Fruit fly (Drosophila melanogaster) whole organism, embryonic: ENCODE results near the gene orb.
A peak's percentile ranks its signal among the peaks of the same experiment; 100 is the strongest.

Experiments
- CG10274 ChIP-seq: fragments of 200-800 bp; sonication (Bioruptor generic); optimal IDR thresholded peaks from 3 replicates; lab custom pipeline; 2017; ENCODE audit warnings: missing biosample characterization, mild to moderate bottlenecking, missing genetic modification characterization
- CG11456 ChIP-seq: fragments of 200-800 bp; sonication (Bioruptor generic); IDR thresholded peaks from 3 replicates; pipeline ENCODE4 v1.3.6; 2022; ENCODE audit warnings: missing biosample characterization, missing genetic modification characterization
- CG15269 ChIP-seq: fragments of 200-800 bp; sonication (Bioruptor generic); optimal IDR thresholded peaks from 2 replicates; lab custom pipeline; 2018; ENCODE audit warnings: missing biosample characterization, mild to moderate bottlenecking, missing genetic modification characterization, moderate library complexity
- CG15479 ChIP-seq: fragments of 200-800 bp; sonication (Bioruptor generic); optimal IDR thresholded peaks from 3 replicates; lab custom pipeline; 2019; ENCODE audit warnings: missing biosample characterization, mild to moderate bottlenecking, missing genetic modification characterization, moderate library complexity
- CG15514 ChIP-seq: fragments of 200-800 bp; sonication (Bioruptor generic); optimal IDR thresholded peaks from 3 replicates; lab custom pipeline; 2017; ENCODE audit warnings: missing biosample characterization, missing genetic modification characterization, mild to moderate bottlenecking, moderate library complexity, missing genetic modification reagents
- CG1603 ChIP-seq: fragments of 200-800 bp; sonication (Bioruptor generic); optimal IDR thresholded peaks from 2 replicates; lab custom pipeline; 2019; ENCODE audit warnings: missing biosample characterization, mild to moderate bottlenecking, missing genetic modification characterization, moderate library complexity
- CG2129 ChIP-seq: fragments of 200-800 bp; sonication (Bioruptor generic); IDR thresholded peaks from 2 replicates; pipeline ENCODE4 v1.3.6; 2022; ENCODE audit warnings: missing biosample characterization, missing genetic modification characterization; ENCODE audit not compliant: partially characterized antibody
- CG2678 ChIP-seq: fragments of 200-800 bp; sonication (Bioruptor generic); optimal IDR thresholded peaks from 3 replicates; lab custom pipeline; 2019; ENCODE audit warnings: missing biosample characterization, mild to moderate bottlenecking, missing genetic modification characterization, moderate library complexity
- CG2712 ChIP-seq: fragments of 200-800 bp; optimal IDR thresholded peaks from 3 replicates; lab custom pipeline; 2019; ENCODE audit warnings: missing biosample characterization, mild to moderate bottlenecking, missing genetic modification characterization, moderate library complexity
- CG30403 ChIP-seq: fragments of 200-800 bp; sonication (Bioruptor generic); optimal IDR thresholded peaks from 3 replicates; lab custom pipeline; 2016; ENCODE audit warnings: missing biosample characterization, missing genetic modification characterization
- CG34422 ChIP-seq: fragments of 200-800 bp; sonication (Bioruptor generic); IDR thresholded peaks from 3 replicates; pipeline ENCODE4 v1.3.6; 2022; ENCODE audit warnings: missing biosample characterization, missing genetic modification characterization
- CG3838 ChIP-seq: fragments of 200-800 bp; sonication (Bioruptor generic); optimal IDR thresholded peaks from 3 replicates; lab custom pipeline; 2016; ENCODE audit warnings: missing biosample characterization, missing genetic modification characterization
- CG5180 ChIP-seq: fragments of 200-800 bp; sonication (Bioruptor generic); optimal IDR thresholded peaks from 3 replicates; lab custom pipeline; 2017; ENCODE audit warnings: missing biosample characterization, missing genetic modification characterization, mild to moderate bottlenecking, moderate library complexity, missing genetic modification reagents
- CG6272 ChIP-seq: fragments of 200-800 bp; sonication (Bioruptor generic); IDR thresholded peaks from 2 replicates; pipeline ENCODE4 v1.3.6; 2022; ENCODE audit warnings: missing biosample characterization, missing genetic modification characterization
- CG6813 ChIP-seq: fragments of 200-800 bp; sonication (Bioruptor generic); optimal IDR thresholded peaks from 2 replicates; lab custom pipeline; 2017; ENCODE audit warnings: missing biosample characterization, missing genetic modification characterization, mild to moderate bottlenecking, moderate library complexity, missing genetic modification reagents
- CG7271 ChIP-seq: fragments of 200-800 bp; sonication (Bioruptor generic); optimal IDR thresholded peaks from 2 replicates; lab custom pipeline; 2018; ENCODE audit warnings: missing biosample characterization, mild to moderate bottlenecking, missing genetic modification characterization, moderate library complexity
- CG7987 ChIP-seq: fragments of 200-800 bp; sonication (Bioruptor generic); optimal IDR thresholded peaks from 2 replicates; lab custom pipeline; 2018; ENCODE audit warnings: missing biosample characterization, mild to moderate bottlenecking, missing genetic modification characterization, moderate library complexity
- CG8478 ChIP-seq: fragments of >200 bp; optimal IDR thresholded peaks from 2 replicates; lab custom pipeline; 2018
- CG9727 ChIP-seq: fragments of 200-800 bp; sonication (Bioruptor generic); optimal IDR thresholded peaks from 3 replicates; lab custom pipeline; 2017; ENCODE audit warnings: missing biosample characterization, mild to moderate bottlenecking, missing genetic modification characterization
- D19A ChIP-seq: fragments of 200-800 bp; optimal IDR thresholded peaks from 3 replicates; lab custom pipeline; 2019; ENCODE audit warnings: missing biosample characterization, mild to moderate bottlenecking, missing genetic modification characterization, moderate library complexity
- Hr78 ChIP-seq, 2 experiments: fragments of 200-800 bp in 1 of 2; fragments of >200 bp in 1 of 2; sonication (Bioruptor generic) in 1 of 2; optimal IDR thresholded peaks; 2 replicates each; lab custom pipeline; 2017 to 2019; ENCODE audit warnings: missing biosample characterization in 2 of 2, missing genetic modification characterization in 2 of 2, mild to moderate bottlenecking in 1 of 2, moderate library complexity in 1 of 2
- Lhr ChIP-seq: fragments of 200-800 bp; sonication (Bioruptor generic); optimal IDR thresholded peaks from 3 replicates; lab custom pipeline; 2017; ENCODE audit warnings: mild to moderate bottlenecking, missing biosample characterization, missing genetic modification reagents, missing genetic modification characterization
- Med ChIP-seq: fragments of 200-800 bp; sonication (Bioruptor generic); peaks from one replicate; lab custom pipeline; 2016; ENCODE audit warnings: missing biosample characterization, missing genetic modification characterization, mild to moderate bottlenecking, inconsistent platforms, moderate library complexity
- Rfx ChIP-seq: fragments of 200-800 bp; sonication (Bioruptor generic); IDR thresholded peaks from 2 replicates; pipeline ENCODE4 v1.3.6; 2022; ENCODE audit warnings: missing biosample characterization, missing genetic modification characterization
- Side ChIP-seq: fragments of 200-800 bp; sonication (Bioruptor generic); optimal IDR thresholded peaks from 2 replicates; lab custom pipeline; 2016; ENCODE audit warnings: missing biosample characterization, missing genetic modification characterization
- Sox102F ChIP-seq: fragments of 200-800 bp; sonication (Bioruptor generic); optimal IDR thresholded peaks from 2 replicates; lab custom pipeline; 2018; ENCODE audit warnings: missing biosample characterization, mild to moderate bottlenecking, missing genetic modification characterization, moderate library complexity
- Tbp ChIP-seq: fragments of >200 bp; optimal IDR thresholded peaks from 2 replicates; lab custom pipeline; 2018; ENCODE audit warnings: missing biosample characterization, missing genetic modification characterization
- ab ChIP-seq: fragments of 200-800 bp; sonication (Bioruptor generic); optimal IDR thresholded peaks from 2 replicates; lab custom pipeline; 2016; ENCODE audit warnings: missing biosample characterization, missing genetic modification characterization
- az2 ChIP-seq: fragments of 200-800 bp; sonication (Bioruptor generic); optimal IDR thresholded peaks from 3 replicates; lab custom pipeline; 2016; ENCODE audit warnings: missing biosample characterization, missing genetic modification characterization
- da ChIP-seq: fragments of 200-800 bp; sonication (Bioruptor generic); optimal IDR thresholded peaks from 2 replicates; lab custom pipeline; 2016; ENCODE audit warnings: missing biosample characterization, missing genetic modification characterization
- dmrt11E ChIP-seq: fragments of 200-800 bp; sonication (Bioruptor generic); optimal IDR thresholded peaks from 3 replicates; lab custom pipeline; 2018; ENCODE audit warnings: missing biosample characterization, mild to moderate bottlenecking, missing genetic modification characterization, moderate library complexity
- dmrt99B ChIP-seq: fragments of 200-800 bp; sonication (Bioruptor generic); optimal IDR thresholded peaks from 2 replicates; lab custom pipeline; 2018; ENCODE audit warnings: missing biosample characterization, mild to moderate bottlenecking, missing genetic modification characterization, moderate library complexity
- ftz-f1 ChIP-seq: fragments of 200-800 bp; sonication (Bioruptor generic); optimal IDR thresholded peaks from 2 replicates; lab custom pipeline; 2016; ENCODE audit warnings: missing biosample characterization, missing genetic modification characterization
- gce ChIP-seq: fragments of 200-800 bp; sonication (Bioruptor generic); IDR thresholded peaks from 3 replicates; pipeline ENCODE4 v1.3.6; 2022; ENCODE audit warnings: missing biosample characterization, missing genetic modification characterization
- gro ChIP-seq: fragments of 200-800 bp; sonication (Bioruptor generic); optimal IDR thresholded peaks from 2 replicates; lab custom pipeline; 2016; ENCODE audit warnings: missing biosample characterization, missing genetic modification characterization
- kah ChIP-seq: fragments of 200-800 bp; sonication (Bioruptor generic); optimal IDR thresholded peaks from 2 replicates; lab custom pipeline; 2018; ENCODE audit warnings: missing biosample characterization, mild to moderate bottlenecking, missing genetic modification characterization
- kni ChIP-seq: fragments of 200-800 bp; sonication (Bioruptor generic); optimal IDR thresholded peaks from 3 replicates; lab custom pipeline; 2017; ENCODE audit warnings: mild to moderate bottlenecking, missing biosample characterization, missing genetic modification reagents, missing genetic modification characterization
- lmd ChIP-seq: fragments of 200-800 bp; sonication (Bioruptor generic); IDR thresholded peaks from 2 replicates; pipeline ENCODE4 v1.3.6; 2022; ENCODE audit warnings: missing biosample characterization, missing genetic modification characterization
- nau ChIP-seq: fragments of 200-800 bp; sonication (Bioruptor generic); optimal IDR thresholded peaks from 3 replicates; lab custom pipeline; 2017; ENCODE audit warnings: missing biosample characterization, mild to moderate bottlenecking, missing genetic modification characterization, missing genetic modification reagents
- nom ChIP-seq: fragments of 200-800 bp; sonication (Bioruptor generic); optimal IDR thresholded peaks from 2 replicates; lab custom pipeline; 2017; ENCODE audit warnings: missing biosample characterization, missing genetic modification characterization, mild to moderate bottlenecking, moderate library complexity, missing genetic modification reagents
- otp ChIP-seq: fragments of 200-800 bp; sonication (Bioruptor generic); IDR thresholded peaks from 3 replicates; pipeline ENCODE4, ENCODE4 v1.3.6; 2022; ENCODE audit warnings: missing biosample characterization, missing genetic modification characterization
- slbo ChIP-seq: fragments of 200-800 bp; sonication (Bioruptor generic); IDR thresholded peaks from 2 replicates; pipeline ENCODE4 v1.3.6; 2022; ENCODE audit warnings: missing biosample characterization, missing genetic modification characterization
- sqz ChIP-seq: fragments of 200-800 bp; sonication (Bioruptor generic); optimal IDR thresholded peaks from 3 replicates; lab custom pipeline; 2018; ENCODE audit warnings: missing biosample characterization, mild to moderate bottlenecking, missing genetic modification characterization
- sr ChIP-seq: fragments of 200-800 bp; sonication (Bioruptor generic); IDR thresholded peaks from 3 replicates; pipeline ENCODE4 v1.3.6; 2022; ENCODE audit warnings: missing biosample characterization, missing genetic modification characterization
- stc ChIP-seq: fragments of 200-800 bp; sonication (Bioruptor generic); IDR thresholded peaks from 2 replicates; pipeline ENCODE4 v1.3.6; 2022; ENCODE audit warnings: missing biosample characterization, missing genetic modification characterization
- sug ChIP-seq: fragments of 200-800 bp; optimal IDR thresholded peaks from 2 replicates; lab custom pipeline; 2019; ENCODE audit warnings: missing biosample characterization, mild to moderate bottlenecking, missing genetic modification characterization, moderate library complexity
- trem ChIP-seq: fragments of 200-800 bp; optimal IDR thresholded peaks from 3 replicates; lab custom pipeline; 2019; ENCODE audit warnings: missing biosample characterization, mild to moderate bottlenecking, missing genetic modification characterization, moderate library complexity
- tx ChIP-seq: fragments of 200-800 bp; sonication (Bioruptor generic); optimal IDR thresholded peaks from 2 replicates; lab custom pipeline; 2016; ENCODE audit warnings: missing biosample characterization, missing genetic modification characterization
- vvl ChIP-seq: fragments of 200-800 bp; sonication (Bioruptor generic); IDR thresholded peaks from 2 replicates; pipeline ENCODE4 v1.3.6; 2022; ENCODE audit warnings: missing biosample characterization, missing genetic modification characterization
- zen2 ChIP-seq: fragments of 200-800 bp; sonication (Bioruptor generic); IDR thresholded peaks from 3 replicates; pipeline ENCODE4 v1.3.6; 2022; ENCODE audit warnings: missing biosample characterization, missing genetic modification characterization; ENCODE audit not compliant: partially characterized antibody

orb gene

dm6 chr3R:23295360-23295772, 14.7 kb upstream of the orb start (continued):
- TF ChIP-seq CG2712 (tag; lab: Kevin White, UChicago): peak; percentile 45
- TF ChIP-seq CG2129 (GFP tag; lab: Robert Waterston, UW): no peak
- TF ChIP-seq dmrt99B: peak; percentile 42
- peak; percentile 25 for TF ChIP-seq trem (tag; lab: Kevin White, UChicago)
- TF ChIP-seq CG34422 (GFP tag; lab: Robert Waterston, UW): peak; percentile 34; the same call in 1 of the 3 replicates
- TF ChIP-seq CG6272: no peak
- peak; percentile 87 for TF ChIP-seq sr (GFP tag; lab: Robert Waterston, UW)
- TF ChIP-seq Tbp: peak; percentile 89
- TF ChIP-seq D19A (tag; lab: Kevin White, UChicago): peak; percentile 8
- TF ChIP-seq CG3838 (GFP tag; lab: Kevin White, UChicago): no peak
- peak; percentile 91 for TF ChIP-seq CG8478
- TF ChIP-seq CG9727 (GFP tag; lab: Kevin White, UChicago): peak; percentile 18
- TF ChIP-seq ftz-f1: peak; percentile 83
- TF ChIP-seq CG11456 (GFP tag; lab: Robert Waterston, UW): no peak
- peak; percentile 15 for TF ChIP-seq Side (GFP tag; lab: Kevin White, UChicago)
- no peak for TF ChIP-seq CG10274 (GFP tag; lab: Kevin White, UChicago)
- no peak for TF ChIP-seq CG30403 (GFP tag; lab: Kevin White, UChicago)
- 0 out of 3 replicates have a peak, but pooled peaks have one; percentile 21 for TF ChIP-seq gce (GFP tag; lab: Robert Waterston, UW)
- TF ChIP-seq CG6813 (GFP tag; lab: Kevin White, UChicago): peak; percentile 36
- TF ChIP-seq nom (GFP tag; lab: Kevin White, UChicago): peak; percentile 85
- peak; percentile 11 for TF ChIP-seq CG2678 (tag; lab: Kevin White, UChicago)
- no peak for TF ChIP-seq dmrt11E (tag; lab: Kevin White, UChicago)
- TF ChIP-seq Med (GFP tag; lab: Kevin White, UChicago): peak; percentile 89
- TF ChIP-seq Rfx (GFP tag; lab: Robert Waterston, UW): peak; percentile 41; the same call in 1 of the 2 replicates
- TF ChIP-seq gro (GFP tag; lab: Kevin White, UChicago): peak; percentile 51
- peak; percentile 8 for TF ChIP-seq CG15514 (GFP tag; lab: Kevin White, UChicago)
- TF ChIP-seq kah: peak; percentile 50
- TF ChIP-seq zen2 (GFP tag; lab: Robert Waterston, UW): peak; percentile 41; the same call in 1 of the 3 replicates
- no peak for TF ChIP-seq Sox102F
- no peak for TF ChIP-seq Lhr (GFP tag; lab: Kevin White, UChicago)
- no peak for TF ChIP-seq Hr78 (GFP tag; optimal IDR thresholded peaks at IDR 0.05; lab: Kevin White, UChicago)
- peak; percentile 59 for TF ChIP-seq sug (tag; lab: Kevin White, UChicago)
- TF ChIP-seq CG1603 (tag; lab: Kevin White, UChicago): peak; percentile 24
- peak; percentile 58; the same call in 1 of the 3 replicates for TF ChIP-seq otp (GFP tag; lab: Robert Waterston, UW)
- TF ChIP-seq stc (GFP tag; lab: Robert Waterston, UW): peak; percentile 37; the same call in 1 of the 2 replicates
- peak; percentile 58 for TF ChIP-seq CG7271 (tag; lab: Kevin White, UChicago)
- peak; percentile 72; the same call in 1 of the 2 replicates for TF ChIP-seq vvl (GFP tag; lab: Robert Waterston, UW)
- no peak for TF ChIP-seq az2 (GFP tag; lab: Kevin White, UChicago)
- peak; percentile 32 for TF ChIP-seq CG7987 (GFP tag; lab: Kevin White, UChicago)
- 0 out of 2 replicates have a peak, but pooled peaks have one; percentile 11 for TF ChIP-seq lmd (GFP tag; lab: Robert Waterston, UW)
- TF ChIP-seq da: no peak
- peak; percentile 68 for TF ChIP-seq CG5180 (GFP tag; lab: Kevin White, UChicago)
- peak; percentile 86 for TF ChIP-seq kni
- TF ChIP-seq ab (GFP tag; lab: Kevin White, UChicago): no peak
- no peak for TF ChIP-seq nau (GFP tag; lab: Kevin White, UChicago)
- peak; percentile 63 for TF ChIP-seq CG15479 (GFP tag; lab: Kevin White, UChicago)
- TF ChIP-seq sqz (GFP tag; lab: Kevin White, UChicago): peak; percentile 49
- no peak for TF ChIP-seq slbo (GFP tag; lab: Robert Waterston, UW)
- TF ChIP-seq tx (GFP tag; lab: Kevin White, UChicago): no peak
- TF ChIP-seq CG15269 (tag; lab: Kevin White, UChicago): no peak
